Worm (Caenorhabditis elegans) whole organism, L4 larva: ENCODE data around the gene H05C05.2.

ENCODE experiments used
- F10B5.3 ChIP-seq: sonication (generic microtip); optimal IDR thresholded peaks from 2 replicates; lab custom pipeline; 2016; ENCODE audit warnings: mild to moderate bottlenecking, missing genetic modification characterization, missing compliant biosample characterization
- F49E8.2 ChIP-seq: sonication (generic microtip); optimal IDR thresholded peaks from 2 replicates; lab custom pipeline; 2016; ENCODE audit warnings: missing compliant biosample characterization, mild to moderate bottlenecking, missing genetic modification characterization, borderline replicate concordance
- T20F7.1 ChIP-seq: fragments of 200-800 bp; sonication (Bioruptor generic); optimal IDR thresholded peaks from 2 replicates; lab custom pipeline; 2018; ENCODE audit warnings: mild to moderate bottlenecking, missing genetic modification characterization, missing compliant biosample characterization
- Y48G9A.11 ChIP-seq: fragments of 200-800 bp; sonication (Bioruptor generic); IDR thresholded peaks from 2 replicates; pipeline ENCODE4 v1.3.6; 2022; ENCODE audit warnings: missing genetic modification reagents, missing genetic modification characterization, missing compliant biosample characterization
- aha-1 ChIP-seq: fragments of 150-350 bp; peaks from one replicate; lab custom pipeline; 2014; ENCODE audit warnings: missing biosample characterization, missing genetic modification characterization
- attf-4 ChIP-seq: sonication (generic microtip); optimal IDR thresholded peaks from 3 replicates; lab custom pipeline; 2017; ENCODE audit warnings: missing biosample characterization, missing genetic modification characterization
- ceh-62 ChIP-seq: sonication (generic microtip); optimal IDR thresholded peaks from 2 replicates; lab custom pipeline; 2017; ENCODE audit warnings: missing biosample characterization, missing genetic modification characterization
- daf-19 ChIP-seq: fragments of 200-800 bp; sonication (Bioruptor generic); conservative IDR thresholded peaks from 2 replicates; pipeline ENCODE4 v1.3.6; 2022; ENCODE audit warnings: missing genetic modification characterization, missing compliant biosample characterization
- daf-8 ChIP-seq: fragments of 200-800 bp; sonication (Bioruptor generic); IDR thresholded peaks from 2 replicates; pipeline ENCODE4 v1.3.6; 2022; ENCODE audit warnings: missing genetic modification characterization, missing compliant biosample characterization
- dmd-6 ChIP-seq: fragments of 200-800 bp; sonication (Bioruptor generic); IDR thresholded peaks from 2 replicates; pipeline ENCODE4 v1.3.6; 2022; ENCODE audit warnings: missing genetic modification reagents, missing genetic modification characterization, missing compliant biosample characterization
- dpl-1 ChIP-seq: fragments of 150-350 bp; optimal IDR thresholded peaks from 2 replicates; lab custom pipeline; 2014; ENCODE audit warnings: missing biosample characterization, missing genetic modification reagents, missing genetic modification characterization
- hlh-30 ChIP-seq: sonication (generic microtip); optimal IDR thresholded peaks from 2 replicates; lab custom pipeline; 2017; ENCODE audit warnings: antibody characterized with exemption, mild to moderate bottlenecking, missing genetic modification characterization, missing compliant biosample characterization; ENCODE audit not compliant: insufficient read depth
- lin-1 ChIP-seq: fragments of 200-800 bp; sonication (Bioruptor generic); IDR thresholded peaks from 2 replicates; pipeline ENCODE4 v1.3.6; 2022; ENCODE audit warnings: missing genetic modification reagents, missing genetic modification characterization, missing compliant biosample characterization
- lin-13 ChIP-seq: fragments of 150-350 bp; optimal IDR thresholded peaks from 2 replicates; lab custom pipeline; 2014; ENCODE audit warnings: missing biosample characterization, missing genetic modification reagents, missing genetic modification characterization
- lin-15B ChIP-seq: fragments of 150-350 bp; sonication (generic microtip); optimal IDR thresholded peaks from 3 replicates; lab custom pipeline; 2014; ENCODE audit warnings: missing biosample characterization, missing genetic modification characterization
- lin-38 ChIP-seq: fragments of 200-800 bp; sonication (Bioruptor generic); IDR thresholded peaks from 2 replicates; pipeline ENCODE4 v1.3.6; 2022; ENCODE audit warnings: missing genetic modification reagents, missing genetic modification characterization, missing compliant biosample characterization
- madf-5 ChIP-seq, 2 experiments: fragments of 200-800 bp; sonication (Bioruptor generic); IDR thresholded peaks; 2 replicates each; pipeline ENCODE4 v1.3.6; 2022; ENCODE audit warnings: missing compliant biosample characterization in 2 of 2, missing genetic modification characterization in 2 of 2
- madf-9 ChIP-seq: fragments of 200-800 bp; sonication (Bioruptor generic); conservative IDR thresholded peaks from 2 replicates; pipeline ENCODE4 v1.3.6; 2022; ENCODE audit warnings: missing genetic modification reagents, missing genetic modification characterization, missing compliant biosample characterization
- mdl-1 ChIP-seq, 2 experiments: fragments of 150-350 bp in 1 of 2; sonication (generic microtip) in 1 of 2; optimal IDR thresholded peaks; 2 replicates each; lab custom pipeline; 2014 to 2017; ENCODE audit warnings: missing biosample characterization in 2 of 2, missing genetic modification characterization in 2 of 2
- nhr-237 ChIP-seq: sonication (generic microtip); optimal IDR thresholded peaks from 2 replicates; lab custom pipeline; 2017; ENCODE audit warnings: missing biosample characterization, missing genetic modification characterization
- nhr-28 ChIP-seq: fragments of 150-350 bp; optimal IDR thresholded peaks from 2 replicates; lab custom pipeline; 2014; ENCODE audit warnings: missing biosample characterization, missing genetic modification characterization
- php-3 ChIP-seq: fragments of 200-800 bp; sonication (Bioruptor generic); IDR thresholded peaks from 2 replicates; pipeline ENCODE4 v1.3.6; 2022; ENCODE audit warnings: missing genetic modification reagents, missing genetic modification characterization, missing compliant biosample characterization
- spr-3 ChIP-seq: fragments of 200-800 bp; sonication (Bioruptor generic); optimal IDR thresholded peaks from 2 replicates; lab custom pipeline; 2018; ENCODE audit warnings: mild to moderate bottlenecking, missing genetic modification characterization, missing compliant biosample characterization
- tag-97 ChIP-seq: fragments of 200-800 bp; sonication (Bioruptor generic); IDR thresholded peaks from 2 replicates; pipeline ENCODE4 v1.3.6; 2022; ENCODE audit warnings: missing genetic modification characterization, missing compliant biosample characterization
- tra-1 ChIP-seq: fragments of 200-800 bp; sonication (Bioruptor generic); IDR thresholded peaks from 2 replicates; pipeline ENCODE4 v1.3.6; 2022; ENCODE audit warnings: missing genetic modification reagents, missing genetic modification characterization, missing compliant biosample characterization
- unc-130 ChIP-seq: sonication (generic microtip); optimal IDR thresholded peaks from 2 replicates; lab custom pipeline; 2016; ENCODE audit warnings: missing genetic modification reagents, missing genetic modification characterization, missing compliant biosample characterization
- unc-39 ChIP-seq: sonication (generic microtip); optimal IDR thresholded peaks from 2 replicates; lab custom pipeline; 2017; ENCODE audit warnings: missing biosample characterization, missing genetic modification characterization
- unc-62 ChIP-seq, 3 experiments: fragments of 150-350 bp in 1 of 3; sonication (generic microtip); optimal IDR thresholded peaks in 2 of 3; peaks in 1 of 3; 1 replicate in 1 of 3; 2 replicates in 2 of 3; lab custom pipeline; 2014 to 2017; ENCODE audit warnings: missing biosample characterization in 3 of 3, missing genetic modification characterization in 3 of 3, missing genetic modification reagents in 3 of 3, missing genotype in 1 of 3
- zip-11 ChIP-seq: fragments of 200-800 bp; sonication (Bioruptor generic); IDR thresholded peaks from 2 replicates; pipeline ENCODE4 v1.3.6; 2022; ENCODE audit warnings: missing genetic modification characterization, missing compliant biosample characterization
- zip-2 ChIP-seq: fragments of 150-350 bp; optimal IDR thresholded peaks from 2 replicates; lab custom pipeline; 2014; ENCODE audit warnings: missing biosample characterization, missing genetic modification characterization

Gene H05C05.2

ce11 chrIII:2982109-2982508, 16.7 kb upstream of the H05C05.2 start, which contains the start of gene Y55D5A.1:
Y55D5A.1 (plus strand) TSS chrIII:2982409.
- TF ChIP-seq aha-1 (tag; lab: Kevin White, UChicago), result peak; percentile 79
- no peak for TF ChIP-seq hlh-30 (tag; lab: Kevin White, UChicago)
- TF ChIP-seq ceh-62 (tag; lab: Kevin White, UChicago), result no peak

ce11 chrIII:2980927-2981326, 15.5 kb upstream of the H05C05.2 start:
- TF ChIP-seq nhr-28 (tag; lab: Kevin White, UChicago), result peak; percentile 12
- no peak for TF ChIP-seq T20F7.1 (GFP tag; lab: Kevin White, UChicago)
- peak; percentile 87 for TF ChIP-seq tra-1 (GFP tag; lab: Robert Waterston, UW)
- TF ChIP-seq daf-19 (GFP tag; lab: Robert Waterston, UW), result no peak

- TF ChIP-seq tag-97 (GFP tag; lab: Robert Waterston, UW) (no peak), lin-13 (GFP tag; lab: Kevin White, UChicago) (no peak), daf-8 (GFP tag; lab: Robert Waterston, UW) (no peak), F49E8.2 (tag; lab: Kevin White, UChicago) (no peak), daf-19 (GFP tag; lab: Robert Waterston, UW) (no peak), lin-15B (tag; lab: Kevin White, UChicago) (no peak), T20F7.1 (GFP tag; lab: Kevin White, UChicago) (no peak), spr-3 (no peak), Y48G9A.11 (GFP tag; lab: Robert Waterston, UW) (no peak), dpl-1 (no peak), nhr-237 (tag; lab: Kevin White, UChicago) (no peak), zip-2 (tag; lab: Kevin White, UChicago) (no peak), unc-130 (no peak), mdl-1 (tag; optimal IDR thresholded peaks at IDR 0.05; lab: Kevin White, UChicago) (no peak), attf-4 (tag; lab: Kevin White, UChicago) (no peak), madf-9 (GFP tag; lab: Robert Waterston, UW) (no peak)
Measured at ce11 chrIII:2976176-2976575, 10.7 kb upstream of the H05C05.2 start.

- TF ChIP-seq unc-39 (tag; lab: Kevin White, UChicago) (no peak), php-3 (no peak)
- TF ChIP-seq, all 104 proteins: peak for 0
Measured at ce11 chrIII:2975689-2976088, 10.3 kb upstream of the H05C05.2 start, which contains the start of gene Y55D5A.3. Y55D5A.3 (minus strand) TSS chrIII:2975789.

- no peak for TF ChIP-seq dmd-6
- TF ChIP-seq F10B5.3 (tag; lab: Kevin White, UChicago), result no peak
- TF ChIP-seq unc-62 (GFP tag; optimal IDR thresholded peaks at IDR 0.05 in 1 of 2; lab: Kevin White, UChicago), result peak in 1 of 2 experiments; percentile 88
- no peak for TF ChIP-seq unc-62 (tag; optimal IDR thresholded peaks at IDR 0.05; lab: Kevin White, UChicago)
- TF ChIP-seq madf-5 (GFP tag; IDR thresholded peaks at IDR 0.05; lab: Robert Waterston, UW), result no peak
- TF ChIP-seq, all 104 proteins: peak for 1
Measured at ce11 chrIII:2972977-2973376, 7.5 kb upstream of the H05C05.2 start.

ce11 chrIII:2970251-2970650, 4.8 kb upstream of the H05C05.2 start:
- TF ChIP-seq zip-11, result no peak
- TF ChIP-seq unc-62 (GFP tag; optimal IDR thresholded peaks at IDR 0.05 in 1 of 2; lab: Kevin White, UChicago), result peak in 1 of 2 experiments; percentile 33
- TF ChIP-seq unc-62 (tag; optimal IDR thresholded peaks at IDR 0.05; lab: Kevin White, UChicago), result no peak
- no peak for TF ChIP-seq lin-1 (GFP tag; lab: Robert Waterston, UW)
- TF ChIP-seq lin-38 (GFP tag; lab: Robert Waterston, UW), result peak; percentile 32; the same call in 1 of the 2 replicates
